Worm (Caenorhabditis elegans) whole organism, late embryonic: ENCODE results near the gene jmjd-5.

ENCODE experiments used
- K02D7.2 ChIP-seq: sonication (generic microtip); optimal IDR thresholded peaks from 2 replicates; lab custom pipeline; 2017; ENCODE audit warnings: mild to moderate bottlenecking, missing genetic modification characterization, missing compliant biosample characterization
- Y22D7AL.16 ChIP-seq: sonication (generic microtip); optimal IDR thresholded peaks from 2 replicates; lab custom pipeline; 2016; ENCODE audit warnings: missing genetic modification characterization, missing compliant biosample characterization
- ceh-18 ChIP-seq: sonication (generic microtip); optimal IDR thresholded peaks from 2 replicates; lab custom pipeline; 2016; ENCODE audit warnings: missing genetic modification characterization, missing compliant biosample characterization
- ceh-19 ChIP-seq: fragments of 200-800 bp; sonication (Bioruptor generic); optimal IDR thresholded peaks from 2 replicates; lab custom pipeline; 2018; ENCODE audit warnings: mild to moderate bottlenecking, missing genetic modification characterization, missing compliant biosample characterization
- ceh-30 ChIP-seq: fragments of 150-350 bp; optimal IDR thresholded peaks from 2 replicates; lab custom pipeline; 2014; ENCODE audit warnings: missing biosample characterization, missing genetic modification characterization
- ceh-31 ChIP-seq: sonication (generic microtip); optimal IDR thresholded peaks from 2 replicates; lab custom pipeline; 2016; ENCODE audit warnings: missing genetic modification characterization, missing compliant biosample characterization
- ceh-45 ChIP-seq: fragments of 200-800 bp; sonication (Bioruptor generic); IDR thresholded peaks from 2 replicates; pipeline ENCODE4 v1.3.6; 2022; ENCODE audit warnings: missing genetic modification reagents, missing genetic modification characterization, missing compliant biosample characterization
- ceh-6 ChIP-seq: fragments of 200-800 bp; sonication (Bioruptor generic); optimal IDR thresholded peaks from 2 replicates; lab custom pipeline; 2018; ENCODE audit warnings: mild to moderate bottlenecking, missing genetic modification characterization, missing compliant biosample characterization
- ets-4 ChIP-seq: sonication (generic microtip); optimal IDR thresholded peaks from 2 replicates; lab custom pipeline; 2016; ENCODE audit warnings: missing genetic modification characterization, missing compliant biosample characterization
- eyg-1 ChIP-seq: sonication (generic microtip); optimal IDR thresholded peaks from 2 replicates; lab custom pipeline; 2016; ENCODE audit warnings: missing genotype, missing genetic modification characterization, missing compliant biosample characterization
- fkh-10 ChIP-seq: fragments of 150-350 bp; optimal IDR thresholded peaks from 2 replicates; lab custom pipeline; 2014; ENCODE audit warnings: missing biosample characterization, missing genetic modification reagents, missing genetic modification characterization
- hlh-13 ChIP-seq: fragments of 200-800 bp; sonication (Bioruptor generic); optimal IDR thresholded peaks from 2 replicates; lab custom pipeline; 2018; ENCODE audit warnings: mild to moderate bottlenecking, missing genetic modification characterization, missing compliant biosample characterization
- hlh-15 ChIP-seq: sonication (generic microtip); optimal IDR thresholded peaks from 2 replicates; lab custom pipeline; 2016; ENCODE audit warnings: missing genetic modification characterization, missing compliant biosample characterization
- hlh-6 ChIP-seq: sonication (generic microtip); optimal IDR thresholded peaks from 2 replicates; lab custom pipeline; 2016; ENCODE audit warnings: missing genotype, missing genetic modification characterization, missing compliant biosample characterization
- hlh-8 ChIP-seq: sonication (generic microtip); optimal IDR thresholded peaks from 2 replicates; lab custom pipeline; 2016; ENCODE audit warnings: missing genotype, missing genetic modification characterization, missing compliant biosample characterization
- madf-2 ChIP-seq: sonication (generic microtip); optimal IDR thresholded peaks from 2 replicates; lab custom pipeline; 2017; ENCODE audit warnings: missing genetic modification characterization, missing compliant biosample characterization
- mec-3 ChIP-seq: sonication (generic microtip); optimal IDR thresholded peaks from 2 replicates; lab custom pipeline; 2016; ENCODE audit warnings: borderline replicate concordance, missing genetic modification characterization, missing compliant biosample characterization
- nhr-11 ChIP-seq: fragments of 150-350 bp; optimal IDR thresholded peaks from 2 replicates; lab custom pipeline; 2014; ENCODE audit warnings: missing biosample characterization, missing genetic modification characterization
- nhr-232 ChIP-seq: sonication (generic microtip); optimal IDR thresholded peaks from 2 replicates; lab custom pipeline; 2016; ENCODE audit warnings: missing genetic modification characterization, missing compliant biosample characterization
- odd-2 ChIP-seq: sonication (generic microtip); optimal IDR thresholded peaks from 2 replicates; lab custom pipeline; 2017; ENCODE audit warnings: antibody characterized with exemption, mild to moderate bottlenecking, missing genetic modification characterization, missing compliant biosample characterization
- pax-1 ChIP-seq: fragments of 150-350 bp; optimal IDR thresholded peaks from 2 replicates; lab custom pipeline; 2014; ENCODE audit warnings: missing biosample characterization, missing genetic modification characterization
- pha-2 ChIP-seq: sonication (generic microtip); optimal IDR thresholded peaks from 2 replicates; lab custom pipeline; 2017; ENCODE audit warnings: mild to moderate bottlenecking, missing genetic modification characterization, missing compliant biosample characterization
- pqm-1 ChIP-seq: sonication (generic microtip); optimal IDR thresholded peaks from 2 replicates; lab custom pipeline; 2016; ENCODE audit warnings: missing genetic modification characterization, missing compliant biosample characterization
- rnt-1 ChIP-seq: sonication (generic microtip); optimal IDR thresholded peaks from 2 replicates; lab custom pipeline; 2016; ENCODE audit warnings: missing genetic modification characterization, missing compliant biosample characterization
- sox-2 ChIP-seq: fragments of 200-800 bp; sonication (Bioruptor generic); IDR thresholded peaks from 2 replicates; pipeline ENCODE4 v1.3.6; 2022; ENCODE audit warnings: missing genetic modification reagents, missing genetic modification characterization, missing compliant biosample characterization
- syd-9 ChIP-seq: sonication (generic microtip); optimal IDR thresholded peaks from 2 replicates; lab custom pipeline; 2016; ENCODE audit warnings: mild to moderate bottlenecking, missing genetic modification characterization, moderate library complexity, missing compliant biosample characterization
- tbx-2 ChIP-seq: sonication (generic microtip); optimal IDR thresholded peaks from 2 replicates; lab custom pipeline; 2016; ENCODE audit warnings: missing genetic modification characterization, missing compliant biosample characterization
- unc-3 ChIP-seq, 2 experiments: fragments of 200-800 bp in 1 of 2; sonication (Bioruptor generic) in 1 of 2; sonication (generic microtip) in 1 of 2; conservative IDR thresholded peaks in 1 of 2; optimal IDR thresholded peaks in 1 of 2; 2 replicates each; pipeline versions ENCODE4 v1.3.6 to Lab custom; 2016 to 2022; ENCODE audit warnings: missing compliant biosample characterization in 2 of 2, missing genetic modification characterization in 2 of 2, missing genetic modification reagents in 1 of 2
- unc-55 ChIP-seq: sonication (generic microtip); optimal IDR thresholded peaks from 2 replicates; lab custom pipeline; 2017; ENCODE audit warnings: missing biosample characterization, missing genetic modification reagents, missing genetic modification characterization
- unc-86 ChIP-seq: sonication (generic microtip); optimal IDR thresholded peaks from 2 replicates; lab custom pipeline; 2016; ENCODE audit warnings: missing genetic modification characterization, missing compliant biosample characterization

jmjd-5 gene

ce11 chrV:11146958-11147779 is 19.9 kb downstream of the jmjd-5 start, which contains the start of the genes T19C4.24 and nlp-33:
Gene T19C4.24 (minus strand): TSS chrV:11147008.
Gene nlp-33 (plus strand): TSS chrV:11147346.
- TF ChIP-seq hlh-8 (tag; lab: Kevin White, UChicago) (no peak), fkh-10 (GFP tag; lab: Kevin White, UChicago) (no peak)

DNA sequence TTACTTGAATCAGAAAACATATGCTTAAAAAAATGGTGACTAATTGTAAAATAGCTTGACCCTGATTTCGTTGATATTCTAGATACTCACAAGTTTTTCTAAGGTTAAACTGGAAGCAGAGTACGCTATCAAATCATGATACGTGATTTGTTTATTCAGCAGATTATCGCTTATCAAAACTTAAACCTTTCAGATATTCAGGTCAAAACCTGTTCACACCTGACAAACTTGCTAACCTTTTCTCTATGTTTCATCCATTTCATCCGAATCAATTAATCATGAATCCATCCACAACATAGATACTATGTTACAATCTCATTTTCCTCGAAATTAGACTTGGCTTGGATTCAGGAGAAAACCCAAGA is 20.5 kb downstream of the jmjd-5 start:
- TF ChIP-seq syd-9 (tag; lab: Kevin White, UChicago) (no peak), pqm-1 (tag; lab: Kevin White, UChicago) (no peak), nhr-11 (no peak), mec-3 (tag; lab: Kevin White, UChicago) (no peak), sox-2 (GFP tag; lab: Robert Waterston, UW) (no peak)
- TF ChIP-seq, all 69 proteins: peak for 0

ce11 chrV:11148971-11149370 is 21.7 kb downstream of the jmjd-5 start:
- TF ChIP-seq odd-2 (tag; lab: Kevin White, UChicago) (no peak), nhr-11 (no peak), pqm-1 (tag; lab: Kevin White, UChicago) (no peak), ceh-45 (GFP tag; lab: Robert Waterston, UW) (no peak), ets-4 (tag; lab: Kevin White, UChicago) (no peak), fkh-10 (GFP tag; lab: Kevin White, UChicago) (no peak), pax-1 (tag; lab: Kevin White, UChicago) (no peak), rnt-1 (no peak), unc-3 (GFP tag; conservative IDR thresholded peaks at IDR 0.05; lab: Robert Waterston, UW) (no peak), unc-3 (tag; optimal IDR thresholded peaks at IDR 0.05; lab: Kevin White, UChicago) (no peak), ceh-19 (GFP tag; lab: Kevin White, UChicago) (no peak), hlh-15 (tag; lab: Kevin White, UChicago) (no peak), ceh-31 (tag; lab: Kevin White, UChicago) (no peak), eyg-1 (tag; lab: Kevin White, UChicago) (no peak), hlh-6 (tag; lab: Kevin White, UChicago) (no peak), unc-55 (GFP tag; lab: Kevin White, UChicago) (no peak), pha-2 (tag; lab: Kevin White, UChicago) (no peak)

ce11 chrV:11149405-11149804 is 22.1 kb downstream of the jmjd-5 start, which contains the start of gene T19C4.1:
Gene T19C4.1 (plus strand): TSS chrV:11149705.
- TF ChIP-seq tbx-2 (tag; lab: Kevin White, UChicago) (no peak), ceh-18 (tag; lab: Kevin White, UChicago) (no peak), nhr-232 (tag; lab: Kevin White, UChicago) (no peak), Y22D7AL.16 (tag; lab: Kevin White, UChicago) (no peak), unc-86 (tag; lab: Kevin White, UChicago) (no peak), madf-2 (no peak)
- TF ChIP-seq, all 69 proteins: peak for 0

- TF ChIP-seq ceh-6 = no peak
Observed at ce11 chrV:11152333-11152732, 25.0 kb downstream of the jmjd-5 start, which contains the start of gene srg-39. Gene srg-39 (minus strand): TSS chrV:11152433.

ce11 chrV:11155553-11155952 is 28.3 kb downstream of the jmjd-5 start, which contains the start of gene srg-38:
Gene srg-38 (minus strand): TSS chrV:11155653.
- TF ChIP-seq K02D7.2 (tag; lab: Kevin White, UChicago) = no peak

DNA sequence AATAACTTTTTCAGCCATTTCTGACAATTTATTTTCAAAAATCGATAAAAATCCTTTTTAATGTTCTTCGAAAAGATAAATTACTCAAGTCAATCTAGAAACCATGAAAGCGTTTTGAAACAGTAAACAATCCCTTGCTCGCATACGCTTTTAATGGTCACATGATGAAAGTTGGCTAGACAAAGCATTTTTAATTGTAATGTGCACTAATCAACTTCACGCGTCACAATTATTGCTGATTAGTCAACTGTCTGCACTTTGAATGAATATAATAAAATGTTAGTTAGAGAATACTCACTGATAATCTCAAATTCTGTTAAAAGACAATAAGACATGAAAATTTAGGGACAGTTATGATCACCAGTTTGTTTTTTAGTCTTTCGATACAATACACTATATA is 29.3 kb downstream of the jmjd-5 start:
- TF ChIP-seq ceh-30 (tag; lab: Kevin White, UChicago) (no peak), hlh-13 (no peak)
